Fruit fly (Drosophila melanogaster): ENCODE data around the gene CG18094.

CG18094 gene

dm6 chr2L:19454070-19454751 lies 35.9 kb upstream of the CG18094 start, which contains the start of gene CG10026 (continued):
- TF ChIP-seq acj6 (GFP tag; optimal IDR thresholded peaks at IDR 0.05) (peak; percentile 64), CG3032 (tag; optimal IDR thresholded peaks at IDR 0.05) (peak; percentile 67), CG32006 (GFP tag; optimal IDR thresholded peaks at IDR 0.05) (peak; percentile 48), CG8119 (GFP tag; IDR thresholded peaks at IDR 0.05) (peak; percentile 45; the same call in 2 of the 3 replicates), fd85E (GFP tag; optimal IDR thresholded peaks at IDR 0.05) (no peak), ss (GFP tag; optimal IDR thresholded peaks at IDR 0.05) (peak; percentile 25 to 64), Lpt (GFP tag; optimal IDR thresholded peaks at IDR 0.05) (no peak), CG8319 (GFP tag; optimal IDR thresholded peaks at IDR 0.05) (no peak), CG6792 (GFP tag; optimal IDR thresholded peaks at IDR 0.05) (no peak), fkh (GFP tag; optimal IDR thresholded peaks at IDR 0.05) (no peak), Eip93F (GFP tag; optimal IDR thresholded peaks at IDR 0.05) (no peak), CG7368 (GFP tag; optimal IDR thresholded peaks at IDR 0.05) (no peak), CG10669 (GFP tag; optimal IDR thresholded peaks at IDR 0.05) (peak; percentile 63), CG11294 (GFP tag; IDR thresholded peaks at IDR 0.05) (no peak), dsx (GFP tag; optimal IDR thresholded peaks at IDR 0.05; ENCODE audit: poor library complexity, severe bottlenecking) (no peak), Hr4 (GFP tag; optimal IDR thresholded peaks at IDR 0.05) (peak; percentile 40), spab (GFP tag; optimal IDR thresholded peaks at IDR 0.05) (peak; percentile 51), OdsH (GFP tag; optimal IDR thresholded peaks at IDR 0.05) (peak; percentile 53), vri (GFP tag; optimal IDR thresholded peaks at IDR 0.05) (peak; percentile 44), Eip75B (GFP tag; optimal IDR thresholded peaks at IDR 0.05) (peak; percentile 23), net (GFP tag; optimal IDR thresholded peaks at IDR 0.05) (peak; percentile 35), achi (GFP tag; optimal IDR thresholded peaks at IDR 0.05) (peak; percentile 72), lz (GFP tag; optimal IDR thresholded peaks at IDR 0.05) (peak; percentile 58), Hr39 (GFP tag; optimal IDR thresholded peaks at IDR 0.05) (peak; percentile 27), Gug (GFP tag; IDR thresholded peaks at IDR 0.05) (no peak), Ets96B (tag; optimal IDR thresholded peaks at IDR 0.05) (peak; percentile 61), dac (GFP tag; optimal IDR thresholded peaks at IDR 0.05) (no peak), CG16779 (tag; optimal IDR thresholded peaks at IDR 0.05) (peak; percentile 39), CG15336 (GFP tag; IDR thresholded peaks at IDR 0.05) (no peak), Blimp-1 (GFP tag; optimal IDR thresholded peaks at IDR 0.05) (no peak), CG6163 (GFP tag; IDR thresholded peaks at IDR 0.05) (no peak), Smox (GFP tag; optimal IDR thresholded peaks at IDR 0.05) (peak; percentile 57), esn (GFP tag; optimal IDR thresholded peaks at IDR 0.05) (peak; percentile 61), CG1621 (tag; optimal IDR thresholded peaks at IDR 0.05) (no peak), CG31627 (GFP tag; optimal IDR thresholded peaks at IDR 0.05) (peak; percentile 35), CG10631 (GFP tag; optimal IDR thresholded peaks at IDR 0.05) (peak; percentile 44)

DNA sequence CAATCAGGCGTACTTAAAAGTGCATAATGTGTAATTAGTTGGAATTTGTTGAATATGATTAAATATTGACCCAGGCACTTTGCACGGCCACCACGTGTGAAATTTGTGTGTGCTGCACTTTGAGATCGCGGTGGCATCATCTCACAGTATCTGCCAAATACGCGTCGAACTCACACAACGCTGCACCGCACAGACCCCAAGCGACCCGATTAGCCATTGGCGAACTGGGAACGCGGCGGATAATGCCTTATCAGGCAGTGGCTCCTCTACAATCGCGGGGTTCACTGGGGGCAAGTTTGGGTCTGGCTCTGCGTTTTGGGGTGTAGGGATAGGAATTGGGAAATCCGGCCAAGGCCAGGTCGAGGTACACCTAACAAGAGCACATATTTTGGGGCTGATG lies 34.9 kb upstream of the CG18094 start:
- TF ChIP-seq lz (GFP tag; optimal IDR thresholded peaks at IDR 0.05) = no peak
- no peak for TF ChIP-seq achi (GFP tag; optimal IDR thresholded peaks at IDR 0.05)
- no peak for TF ChIP-seq CG31627 (GFP tag; optimal IDR thresholded peaks at IDR 0.05)
- peak; percentile 96 for TF ChIP-seq svp (GFP tag)
- TF ChIP-seq CG8119 (GFP tag; IDR thresholded peaks at IDR 0.05) = 0 out of 3 replicates have a peak, but pooled peaks have one; percentile 20

DNA sequence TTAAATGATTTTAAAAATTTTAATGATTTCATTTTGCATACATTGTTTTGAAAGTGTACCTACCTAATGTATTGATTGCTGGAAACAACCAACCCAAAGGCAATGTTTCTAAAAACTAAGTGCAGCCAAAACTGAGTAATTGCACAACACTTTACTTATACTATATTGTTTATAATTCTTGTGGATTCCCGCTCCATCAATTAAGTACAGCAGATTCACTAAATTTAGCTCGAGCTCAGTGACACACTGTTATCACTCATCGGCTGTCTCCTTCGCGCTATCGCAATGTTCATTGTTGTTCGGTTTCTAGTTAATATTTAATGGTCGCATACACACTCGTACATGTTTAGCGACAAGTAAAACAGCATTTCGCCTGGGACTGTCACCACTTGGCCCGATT lies 34.3 kb upstream of the CG18094 start:
- peak; percentile 4 for TF ChIP-seq dsx (GFP tag; optimal IDR thresholded peaks at IDR 0.05; ENCODE audit: poor library complexity, severe bottlenecking)
- TF ChIP-seq Sox102F (GFP tag; optimal IDR thresholded peaks at IDR 0.05) = no peak
